Worm (Caenorhabditis elegans) whole organism, midembryonic: ENCODE data around the gene set-3.

Experiments used
- T22C8.4 ChIP-seq: fragments of 200-800 bp; sonication (Bioruptor generic); IDR thresholded peaks from 2 replicates; pipeline ENCODE4 v1.3.6; 2022; ENCODE audit warnings: missing genetic modification characterization, missing compliant biosample characterization
- cog-1 ChIP-seq: sonication (generic microtip); optimal IDR thresholded peaks from 2 replicates; lab custom pipeline; 2016; ENCODE audit warnings: missing genetic modification characterization, missing compliant biosample characterization
- flt-1 ChIP-seq: fragments of 200-800 bp; sonication (Bioruptor generic); IDR thresholded peaks from 2 replicates; pipeline ENCODE4 v1.3.6; 2022; ENCODE audit warnings: missing genetic modification characterization, missing compliant biosample characterization
- med-1 ChIP-seq: sonication (generic microtip); optimal IDR thresholded peaks from 2 replicates; lab custom pipeline; 2017; ENCODE audit warnings: missing genetic modification characterization, mild to moderate bottlenecking, missing compliant biosample characterization, antibody characterized with exemption, missing genetic modification reagents; ENCODE audit not compliant: insufficient read depth
- ztf-23 ChIP-seq: fragments of 200-800 bp; sonication (Bioruptor generic); IDR thresholded peaks from 2 replicates; pipeline ENCODE4 v1.3.6; 2022; ENCODE audit warnings: missing genetic modification reagents, missing genetic modification characterization, missing compliant biosample characterization

- TF ChIP-seq ztf-23 (GFP tag; lab: Robert Waterston, UW): no peak
- no peak for TF ChIP-seq T22C8.4 (GFP tag; lab: Robert Waterston, UW)
- no peak for TF ChIP-seq med-1 (GFP tag; lab: Kevin White, UChicago)
- TF ChIP-seq flt-1 (GFP tag; lab: Robert Waterston, UW): no peak
- no peak for TF ChIP-seq cog-1 (tag; lab: Kevin White, UChicago)
These were observed 5.8 kb upstream of the set-3 start for ce11 chrIII:9700114-9700690.
